Fruit fly (Drosophila melanogaster): Measurements from ENCODE around the gene C3G.

Gene C3G

DNA sequence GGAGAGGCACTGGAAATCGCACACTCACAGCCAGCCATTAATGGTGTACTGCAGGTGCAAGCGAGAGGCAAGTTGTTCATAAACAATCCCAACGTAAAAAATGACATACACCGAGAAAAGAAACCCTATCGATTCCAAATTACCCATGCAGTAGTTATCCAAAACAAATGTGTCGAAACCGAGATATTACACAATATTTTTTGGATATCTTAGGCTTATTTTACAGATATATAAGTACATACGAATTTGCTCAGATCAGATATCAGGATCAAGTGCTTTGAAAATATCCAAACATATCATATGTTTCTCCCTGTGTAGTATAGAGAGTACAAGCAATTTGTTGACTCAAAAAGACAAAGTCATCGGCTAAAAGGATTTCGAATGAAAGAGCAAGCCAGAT is 26.0 kb downstream of the C3G start (continued):
- TF ChIP-seq CG15011 (GFP tag; optimal IDR thresholded peaks at IDR 0.05) (no peak), CG17359 (tag; optimal IDR thresholded peaks at IDR 0.05) (no peak), CG11723 (GFP tag; optimal IDR thresholded peaks at IDR 0.05) (no peak), Xbp1 (GFP tag; optimal IDR thresholded peaks at IDR 0.05) (no peak), CG6791 (GFP tag; IDR thresholded peaks at IDR 0.05; ENCODE audit: partially characterized antibody) (no peak), CG2875 (GFP tag; optimal IDR thresholded peaks at IDR 0.05) (no peak), CoRest (tag; optimal IDR thresholded peaks at IDR 0.05) (no peak), hb (GFP tag; IDR thresholded peaks at IDR 0.05; ENCODE audit: partially characterized antibody) (no peak), Antp (GFP tag; optimal IDR thresholded peaks at IDR 0.05) (no peak), Ada2b (GFP tag; IDR thresholded peaks at IDR 0.05) (no peak), cwo (GFP tag; optimal IDR thresholded peaks at IDR 0.05) (no peak), CG9609 (GFP tag; optimal IDR thresholded peaks at IDR 0.05) (no peak), CG3838 (GFP tag; optimal IDR thresholded peaks at IDR 0.05) (no peak), CG4360 (GFP tag; IDR thresholded peaks at IDR 0.05) (no peak), GATAe (GFP tag; conservative IDR thresholded peaks at IDR 0.05) (no peak), Xrp1 (GFP tag; IDR thresholded peaks at IDR 0.05) (peak; percentile 39; the same call in 1 of the 2 replicates), CG14860 (GFP tag; IDR thresholded peaks at IDR 0.05; ENCODE audit: partially characterized antibody) (no peak), CG8924 (tag; optimal IDR thresholded peaks at IDR 0.05) (peak; percentile 4), CG7786 (GFP tag; optimal IDR thresholded peaks at IDR 0.05) (no peak), schlank (tag; optimal IDR thresholded peaks at IDR 0.05) (no peak), CG4854 (GFP tag; optimal IDR thresholded peaks at IDR 0.05) (no peak), Abd-B (GFP tag; optimal IDR thresholded peaks at IDR 0.05) (no peak), fd3F (GFP tag; optimal IDR thresholded peaks at IDR 0.05) (no peak), vnd (GFP tag; IDR thresholded peaks at IDR 0.05; ENCODE audit: partially characterized antibody) (no peak), crol (GFP tag; IDR thresholded peaks at IDR 0.05) (0 out of 2 replicates have a peak, but pooled peaks have one; percentile 3), Side (GFP tag; optimal IDR thresholded peaks at IDR 0.05) (no peak), CG4617 (GFP tag; optimal IDR thresholded peaks at IDR 0.05; ENCODE audit: borderline replicate concordance) (no peak), Med (GFP tag) (peak; percentile 59), Atf-2 (GFP tag; optimal IDR thresholded peaks at IDR 0.05) (no peak), gsb (GFP tag; IDR thresholded peaks at IDR 0.05) (no peak), Sox100B (GFP tag; optimal IDR thresholded peaks at IDR 0.05) (no peak), CG33213 (GFP tag; optimal IDR thresholded peaks at IDR 0.05) (no peak), CG2712 (tag; optimal IDR thresholded peaks at IDR 0.05) (peak; percentile 46), tin (GFP tag; optimal IDR thresholded peaks at IDR 0.05) (no peak), tap (tag; optimal IDR thresholded peaks at IDR 0.05) (no peak), Asciz (GFP tag; optimal IDR thresholded peaks at IDR 0.05) (no peak), Lpt (GFP tag; optimal IDR thresholded peaks at IDR 0.05) (no peak), Hmx (GFP tag; optimal IDR thresholded peaks at IDR 0.05) (no peak), CG15479 (GFP tag; optimal IDR thresholded peaks at IDR 0.05) (no peak), tio (GFP tag; optimal IDR thresholded peaks at IDR 0.05) (no peak), CG12071 (GFP tag; optimal IDR thresholded peaks at IDR 0.05) (no peak), CG4282 (GFP tag; optimal IDR thresholded peaks at IDR 0.05) (no peak), CG13424 (tag; optimal IDR thresholded peaks at IDR 0.05) (no peak), CG7987 (GFP tag; optimal IDR thresholded peaks at IDR 0.05) (no peak), D19A (tag; optimal IDR thresholded peaks at IDR 0.05) (no peak), PHDP (tag; optimal IDR thresholded peaks at IDR 0.05) (no peak), CG8290 (GFP tag; optimal IDR thresholded peaks at IDR 0.05) (no peak), CG8290 (tag; optimal IDR thresholded peaks at IDR 0.05) (no peak), Fer2 (tag; optimal IDR thresholded peaks at IDR 0.05) (no peak), esg (GFP tag; conservative IDR thresholded peaks at IDR 0.05) (no peak), br (optimal IDR thresholded peaks at IDR 0.05) (no peak), Tbp (GFP tag; optimal IDR thresholded peaks at IDR 0.05) (no peak)

Measured in whole organism, embryonic.